Fruit fly (Drosophila melanogaster) whole organism, prepupa: ENCODE data around the gene CG42571.

Experiments used
- CG11762 ChIP-seq: fragments of 200-800 bp; sonication (Bioruptor generic); optimal IDR thresholded peaks from 3 replicates; lab custom pipeline; 2016; ENCODE audit warnings: missing biosample characterization, missing genetic modification characterization; ENCODE audit not compliant: insufficient read depth
- CG6276 ChIP-seq: fragments of 200-800 bp; sonication (Bioruptor generic); optimal IDR thresholded peaks from 2 replicates; lab custom pipeline; 2017; ENCODE audit warnings: missing biosample characterization, mild to moderate bottlenecking, missing genetic modification characterization
- CG7368 ChIP-seq: fragments of 200-800 bp; sonication (Bioruptor generic); optimal IDR thresholded peaks from 3 replicates; lab custom pipeline; 2016; ENCODE audit warnings: missing biosample characterization, missing genetic modification characterization
- Gug ChIP-seq: fragments of 200-800 bp; sonication (Bioruptor generic); IDR thresholded peaks from 2 replicates; pipeline ENCODE4 v1.3.6; 2022; ENCODE audit warnings: missing biosample characterization, missing genetic modification characterization
- OdsH ChIP-seq: fragments of 200-800 bp; sonication (Bioruptor generic); optimal IDR thresholded peaks from 3 replicates; lab custom pipeline; 2016; ENCODE audit warnings: missing biosample characterization, missing genetic modification characterization
- dac ChIP-seq: fragments of 200-800 bp; sonication (Bioruptor generic); optimal IDR thresholded peaks from 2 replicates; lab custom pipeline; 2017; ENCODE audit warnings: missing biosample characterization, mild to moderate bottlenecking, missing genetic modification characterization
- dsx ChIP-seq: fragments of 200-800 bp; optimal IDR thresholded peaks from 3 replicates; lab custom pipeline; 2019; ENCODE audit warnings: missing biosample characterization, mild to moderate bottlenecking, missing genetic modification characterization, moderate library complexity; ENCODE audit not compliant: poor library complexity, severe bottlenecking
- svp ChIP-seq: fragments of 200-800 bp; sonication (Bioruptor generic); peaks from one replicate; lab custom pipeline; 2016; ENCODE audit warnings: missing biosample characterization, missing genetic modification characterization

DNA sequence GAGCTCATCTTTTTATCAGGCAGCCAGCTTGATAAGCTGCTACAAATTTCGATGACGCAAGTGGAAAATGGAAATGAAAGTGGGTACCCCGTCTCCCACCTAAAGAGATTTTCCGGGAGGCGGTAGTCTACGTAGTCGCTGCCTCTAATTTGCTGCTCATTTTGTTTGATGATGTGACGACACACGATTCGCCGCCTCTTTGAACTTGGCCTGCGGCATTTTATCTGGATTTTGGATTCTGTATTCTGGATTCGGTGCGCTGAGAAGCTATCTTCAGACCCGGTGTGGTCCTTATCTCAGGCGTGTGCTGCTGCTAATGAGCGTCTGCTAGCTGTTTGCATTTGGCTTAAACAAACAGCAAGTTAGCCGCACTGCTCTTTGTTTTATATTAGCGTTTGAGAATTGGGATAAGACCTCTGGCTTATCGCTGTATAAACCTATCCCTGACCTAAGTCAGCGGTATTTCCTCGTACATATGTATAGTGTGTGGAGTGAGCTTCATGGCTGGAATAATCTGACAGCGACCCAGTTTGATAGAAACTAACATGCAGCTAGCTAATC lies 2.2 kb upstream of the CG42571 start:
- TF ChIP-seq dsx (no peak), OdsH (no peak), CG6276 (no peak), CG7368 (GFP tag; lab: Kevin White, UChicago) (no peak), svp (GFP tag; lab: Kevin White, UChicago) (no peak), Gug (GFP tag; lab: Robert Waterston, UW) (no peak), CG11762 (GFP tag; lab: Kevin White, UChicago) (no peak), dac (GFP tag; lab: Kevin White, UChicago) (no peak)
